Worm (Caenorhabditis elegans): Measurements from ENCODE around the gene cic-1.

- TF ChIP-seq daf-16 (GFP tag; optimal IDR thresholded peaks at IDR 0.05), result no peak
- TF ChIP-seq daf-16 (tag; optimal IDR thresholded peaks at IDR 0.05), result peak; percentile 25
- TF ChIP-seq ztf-11 (tag; optimal IDR thresholded peaks at IDR 0.05), result no peak
- TF ChIP-seq aha-1 (tag), result peak; percentile 93
- TF ChIP-seq unc-130 (GFP tag; optimal IDR thresholded peaks at IDR 0.05), result no peak
- peak in 1 of 2 experiments; percentile 4 for TF ChIP-seq unc-62 (GFP tag; optimal IDR thresholded peaks at IDR 0.05 in 1 of 2)
- no peak for TF ChIP-seq unc-62 (tag; optimal IDR thresholded peaks at IDR 0.05)
- TF ChIP-seq unc-39 (tag; optimal IDR thresholded peaks at IDR 0.05), result no peak
- TF ChIP-seq fos-1 (tag; optimal IDR thresholded peaks at IDR 0.05), result no peak
- TF ChIP-seq mep-1 (tag; optimal IDR thresholded peaks at IDR 0.05), result peak; percentile 38
- no peak for TF ChIP-seq daf-12 (tag; optimal IDR thresholded peaks at IDR 0.05)
These were observed at the start of gene cic-1, which contains the start of gene strm-1 for ce11 chrIII:2401126-2402123.
